Fruit fly (Drosophila melanogaster) Kc167 (cell line): ENCODE data around the gene Orc2.

Experiments
- psq ChIP-seq: fragments of >200 bp; optimal IDR thresholded peaks from 2 replicates; lab custom pipeline; 2017; ENCODE audit warnings: missing external identifiers
- ttk ChIP-seq: sonication (Bioruptor generic); optimal IDR thresholded peaks from 2 replicates; lab custom pipeline; 2017; ENCODE audit warnings: missing external identifiers

dm6 chr3R:13992126-13992535, 27.4 kb downstream of the Orc2 start:
- no peak for TF ChIP-seq psq (lab: Kevin White, UChicago)
- no peak for TF ChIP-seq ttk (lab: Kevin White, UChicago)
